Fruit fly (Drosophila melanogaster) whole organism, embryonic: Measurements from ENCODE around the gene Sec23.

Source experiments
- CG10366 ChIP-seq: fragments of 200-800 bp; sonication (Bioruptor generic); IDR thresholded peaks from 2 replicates; pipeline ENCODE4 v1.3.6; 2022; ENCODE audit warnings: missing biosample characterization, missing genetic modification characterization
- CG12299 ChIP-seq: fragments of 200-800 bp; sonication (Bioruptor generic); optimal IDR thresholded peaks from 2 replicates; lab custom pipeline; 2018; ENCODE audit warnings: missing biosample characterization, mild to moderate bottlenecking, missing genetic modification characterization
- CG12744 ChIP-seq: fragments of 200-800 bp; sonication (Bioruptor generic); optimal IDR thresholded peaks from 2 replicates; lab custom pipeline; 2016; ENCODE audit warnings: missing biosample characterization, missing genetic modification characterization
- CG14050 ChIP-seq: fragments of 200-800 bp; sonication (Bioruptor generic); IDR thresholded peaks from 3 replicates; pipeline ENCODE4 v1.3.6; 2022; ENCODE audit warnings: missing biosample characterization, missing genetic modification characterization
- CG1647 ChIP-seq: fragments of 200-800 bp; sonication (Bioruptor generic); optimal IDR thresholded peaks from 3 replicates; lab custom pipeline; 2016; ENCODE audit warnings: missing biosample characterization, missing genetic modification characterization
- CG17328 ChIP-seq: fragments of 200-800 bp; sonication (Bioruptor generic); IDR thresholded peaks from 2 replicates; pipeline ENCODE4 v1.3.6; 2022; ENCODE audit warnings: missing biosample characterization, missing genetic modification characterization
- CG2116 ChIP-seq: fragments of 200-800 bp; sonication (Bioruptor generic); optimal IDR thresholded peaks from 3 replicates; lab custom pipeline; 2018; ENCODE audit warnings: missing biosample characterization, mild to moderate bottlenecking, missing genetic modification characterization
- CG30020 ChIP-seq: fragments of 200-800 bp; optimal IDR thresholded peaks from 2 replicates; lab custom pipeline; 2019; ENCODE audit warnings: missing biosample characterization, mild to moderate bottlenecking, missing genetic modification characterization, moderate library complexity
- CG31441 ChIP-seq: fragments of 200-800 bp; sonication (Bioruptor generic); IDR thresholded peaks from 2 replicates; pipeline ENCODE4 v1.3.6; 2022; ENCODE audit warnings: missing biosample characterization, missing genetic modification characterization
- CG3847 ChIP-seq: fragments of 200-800 bp; sonication (Bioruptor generic); IDR thresholded peaks from 2 replicates; pipeline ENCODE4 v1.3.6; 2022; ENCODE audit warnings: missing biosample characterization, missing genetic modification characterization
- CG4424 ChIP-seq: fragments of 200-800 bp; sonication (Bioruptor generic); optimal IDR thresholded peaks from 3 replicates; lab custom pipeline; 2016; ENCODE audit warnings: missing biosample characterization, missing genetic modification characterization
- CG5180 ChIP-seq: fragments of 200-800 bp; sonication (Bioruptor generic); optimal IDR thresholded peaks from 3 replicates; lab custom pipeline; 2017; ENCODE audit warnings: missing biosample characterization, missing genetic modification characterization, mild to moderate bottlenecking, moderate library complexity, missing genetic modification reagents
- CG5245 ChIP-seq: fragments of 200-800 bp; sonication (Bioruptor generic); optimal IDR thresholded peaks from 3 replicates; lab custom pipeline; 2016; ENCODE audit warnings: missing biosample characterization, missing genetic modification characterization
- CG6765 ChIP-seq: fragments of 200-800 bp; sonication (Bioruptor generic); optimal IDR thresholded peaks from 3 replicates; lab custom pipeline; 2017; ENCODE audit warnings: missing biosample characterization, mild to moderate bottlenecking, missing genetic modification characterization
- CG7786 ChIP-seq: fragments of 200-800 bp; sonication (Bioruptor generic); optimal IDR thresholded peaks from 2 replicates; lab custom pipeline; 2016; ENCODE audit warnings: missing biosample characterization, missing genetic modification characterization
- CG9437 ChIP-seq: fragments of 200-800 bp; sonication (Bioruptor generic); optimal IDR thresholded peaks from 2 replicates; lab custom pipeline; 2018; ENCODE audit warnings: missing biosample characterization, mild to moderate bottlenecking, missing genetic modification characterization
- CG9609 ChIP-seq: fragments of 200-800 bp; sonication (Bioruptor generic); optimal IDR thresholded peaks from 3 replicates; lab custom pipeline; 2016; ENCODE audit warnings: missing biosample characterization, missing genetic modification characterization
- CoRest ChIP-seq: fragments of 200-800 bp; sonication (Bioruptor generic); optimal IDR thresholded peaks from 3 replicates; lab custom pipeline; 2018; ENCODE audit warnings: missing biosample characterization, mild to moderate bottlenecking, missing genetic modification characterization, moderate library complexity
- GATAe ChIP-seq: fragments of 200-800 bp; sonication (Bioruptor generic); conservative IDR thresholded peaks from 2 replicates; pipeline ENCODE4 v1.3.6; 2022; ENCODE audit warnings: missing biosample characterization, missing genetic modification characterization
- H15 ChIP-seq: fragments of 200-800 bp; sonication (Bioruptor generic); IDR thresholded peaks from 3 replicates; pipeline ENCODE4 v1.3.6; 2022; ENCODE audit warnings: missing biosample characterization, missing genetic modification characterization
- H2.0 ChIP-seq: fragments of 200-800 bp; sonication (Bioruptor generic); IDR thresholded peaks from 2 replicates; pipeline ENCODE4 v1.3.6; 2022; ENCODE audit warnings: missing biosample characterization, missing genetic modification characterization
- HLH3B ChIP-seq: fragments of 200-800 bp; sonication (Bioruptor generic); IDR thresholded peaks from 2 replicates; pipeline ENCODE4 v1.3.6; 2022; ENCODE audit warnings: missing biosample characterization, missing genetic modification characterization
- Hmr ChIP-seq: fragments of 200-800 bp; sonication (Bioruptor generic); optimal IDR thresholded peaks from 3 replicates; lab custom pipeline; 2017; ENCODE audit warnings: mild to moderate bottlenecking, missing biosample characterization, missing genetic modification reagents, missing genetic modification characterization
- Hr3 ChIP-seq: fragments of 200-800 bp; sonication (Bioruptor generic); optimal IDR thresholded peaks from 3 replicates; lab custom pipeline; 2016; ENCODE audit warnings: missing biosample characterization, missing genetic modification characterization
- Kr ChIP-seq: fragments of 200-800 bp; sonication (Bioruptor generic); optimal IDR thresholded peaks from 2 replicates; lab custom pipeline; 2017; ENCODE audit warnings: missing biosample characterization, mild to moderate bottlenecking, missing genetic modification characterization
- MBD-R2 ChIP-seq: fragments of 200-800 bp; sonication (Bioruptor generic); IDR thresholded peaks from 2 replicates; pipeline ENCODE4 v1.3.6; 2022; ENCODE audit warnings: missing biosample characterization, missing genetic modification characterization
- NC2α ChIP-seq: fragments of 200-800 bp; sonication (Bioruptor generic); optimal IDR thresholded peaks from 2 replicates; lab custom pipeline; 2016; ENCODE audit warnings: missing biosample characterization, missing genetic modification characterization
- Nf-YB ChIP-seq: fragments of 200-800 bp; sonication (Bioruptor generic); optimal IDR thresholded peaks from 3 replicates; lab custom pipeline; 2019; ENCODE audit warnings: missing biosample characterization, mild to moderate bottlenecking, missing genetic modification characterization, moderate library complexity
- Nf-YC ChIP-seq: fragments of 200-800 bp; optimal IDR thresholded peaks from 3 replicates; lab custom pipeline; 2019; ENCODE audit warnings: missing biosample characterization, mild to moderate bottlenecking, missing genetic modification characterization, moderate library complexity
- Oaz ChIP-seq: fragments of 200-800 bp; sonication (Bioruptor generic); IDR thresholded peaks from 2 replicates; pipeline ENCODE4 v1.3.6; 2022; ENCODE audit warnings: missing biosample characterization, missing genetic modification characterization
- Ravus ChIP-seq: fragments of 200-800 bp; sonication (Bioruptor generic); IDR thresholded peaks from 2 replicates; pipeline ENCODE4 v1.3.6; 2022; ENCODE audit warnings: missing biosample characterization, missing genetic modification characterization
- Sry-δ ChIP-seq: fragments of 200-800 bp; sonication (Bioruptor generic); optimal IDR thresholded peaks from 2 replicates; lab custom pipeline; 2016; ENCODE audit warnings: missing biosample characterization, missing genetic modification characterization
- Vsx1 ChIP-seq: fragments of 200-800 bp; sonication (Bioruptor generic); optimal IDR thresholded peaks from 2 replicates; lab custom pipeline; 2017; ENCODE audit warnings: missing biosample characterization, mild to moderate bottlenecking, missing genetic modification characterization, missing genetic modification reagents
- abd-A ChIP-seq: fragments of 200-800 bp; sonication (Bioruptor generic); optimal IDR thresholded peaks from 3 replicates; lab custom pipeline; 2019; ENCODE audit warnings: missing biosample characterization, mild to moderate bottlenecking, missing genetic modification characterization, moderate library complexity
- ems ChIP-seq: fragments of 200-800 bp; sonication (Bioruptor generic); optimal IDR thresholded peaks from 3 replicates; lab custom pipeline; 2016; ENCODE audit warnings: missing biosample characterization, missing genetic modification characterization
- esg ChIP-seq: fragments of 200-800 bp; sonication (Bioruptor generic); conservative IDR thresholded peaks from 2 replicates; pipeline ENCODE4 v1.3.6; 2022; ENCODE audit warnings: missing biosample characterization, missing genetic modification characterization
- eve ChIP-seq, 2 experiments: fragments of >200 bp; optimal IDR thresholded peaks; 2 replicates each; lab custom pipeline; 2017; ENCODE audit warnings: missing biosample characterization in 2 of 2, missing genetic modification characterization in 2 of 2
- exex ChIP-seq: fragments of 200-800 bp; sonication (Bioruptor generic); optimal IDR thresholded peaks from 4 replicates; lab custom pipeline; 2018; ENCODE audit warnings: missing biosample characterization, mild to moderate bottlenecking, missing genetic modification characterization, moderate library complexity
- grau ChIP-seq: fragments of 200-800 bp; optimal IDR thresholded peaks from 3 replicates; lab custom pipeline; 2019; ENCODE audit warnings: missing biosample characterization, mild to moderate bottlenecking, missing genetic modification characterization, moderate library complexity
- h ChIP-seq: fragments of >200 bp; optimal IDR thresholded peaks from 2 replicates; lab custom pipeline; 2017
- hb ChIP-seq: fragments of 200-800 bp; sonication (Bioruptor generic); IDR thresholded peaks from 3 replicates; pipeline ENCODE4 v1.3.6; 2022; ENCODE audit warnings: missing biosample characterization, missing genetic modification characterization; ENCODE audit not compliant: partially characterized antibody
- lilli ChIP-seq: fragments of 200-800 bp; sonication (Bioruptor generic); optimal IDR thresholded peaks from 3 replicates; lab custom pipeline; 2016; ENCODE audit warnings: missing biosample characterization, missing genetic modification characterization
- mirr ChIP-seq: fragments of 200-800 bp; sonication (Bioruptor generic); optimal IDR thresholded peaks from 3 replicates; lab custom pipeline; 2018; ENCODE audit warnings: missing biosample characterization, mild to moderate bottlenecking, missing genetic modification characterization
- pb ChIP-seq: fragments of 200-800 bp; sonication (Bioruptor generic); optimal IDR thresholded peaks from 3 replicates; lab custom pipeline; 2016; ENCODE audit warnings: missing biosample characterization, missing genetic modification characterization
- repo ChIP-seq: fragments of 200-800 bp; sonication (Bioruptor generic); optimal IDR thresholded peaks from 2 replicates; lab custom pipeline; 2016; ENCODE audit warnings: missing biosample characterization, missing genetic modification characterization
- so ChIP-seq: fragments of 200-800 bp; sonication (Bioruptor generic); IDR thresholded peaks from 3 replicates; pipeline ENCODE4 v1.3.6; 2022; ENCODE audit warnings: missing biosample characterization, missing genetic modification characterization
- tgo ChIP-seq: fragments of 200-800 bp; sonication (Bioruptor generic); IDR thresholded peaks from 3 replicates; pipeline ENCODE4 v1.3.6; 2022; ENCODE audit warnings: missing biosample characterization, missing genetic modification characterization
- trh ChIP-seq: fragments of 200-800 bp; sonication (Bioruptor generic); optimal IDR thresholded peaks from 2 replicates; lab custom pipeline; 2016; ENCODE audit warnings: missing biosample characterization, missing genetic modification characterization
- ttk ChIP-seq: fragments of 200-800 bp; sonication (Bioruptor generic); IDR thresholded peaks from 2 replicates; pipeline ENCODE4 v2.1.2; 2022; ENCODE audit warnings: missing biosample characterization, missing genetic modification characterization
- unpg ChIP-seq: fragments of 200-800 bp; sonication (Bioruptor generic); optimal IDR thresholded peaks from 3 replicates; lab custom pipeline; 2018; ENCODE audit warnings: missing biosample characterization, mild to moderate bottlenecking, missing genetic modification characterization, moderate library complexity

Gene Sec23

dm6 chr3R:5686049-5686757, 37.3 kb downstream of the Sec23 start (continued):
- TF ChIP-seq exex (tag; lab: Kevin White, UChicago) (no peak), Hmr (GFP tag; lab: Kevin White, UChicago) (peak; percentile 44), CG12744 (GFP tag; lab: Kevin White, UChicago) (no peak), ttk (GFP tag; lab: Robert Waterston, UW) (peak; percentile 53), CG9437 (GFP tag; lab: Kevin White, UChicago) (peak; percentile 26), Oaz (GFP tag; lab: Robert Waterston, UW) (0 out of 2 replicates have a peak, but pooled peaks have one; percentile 16), grau (tag; lab: Kevin White, UChicago) (peak; percentile 94), hb (GFP tag; lab: Robert Waterston, UW) (no peak), tgo (GFP tag; lab: Robert Waterston, UW) (peak; percentile 56; the same call in 2 of the 3 replicates), Kr (no peak), Vsx1 (GFP tag; lab: Kevin White, UChicago) (peak; percentile 15), CoRest (peak; percentile 49), Nf-YB (GFP tag; lab: Kevin White, UChicago) (no peak), CG30020 (tag; lab: Kevin White, UChicago) (no peak), repo (GFP tag; lab: Kevin White, UChicago) (peak; percentile 37), CG3847 (GFP tag; lab: Robert Waterston, UW) (no peak), trh (GFP tag; lab: Kevin White, UChicago) (no peak), GATAe (GFP tag; lab: Robert Waterston, UW) (no peak), CG12299 (tag; lab: Kevin White, UChicago) (peak; percentile 51), Ravus (no peak), CG9609 (GFP tag; lab: Kevin White, UChicago) (peak; percentile 38), CG2116 (GFP tag; lab: Kevin White, UChicago) (no peak), ems (peak; percentile 9), NC2α (GFP tag; lab: Kevin White, UChicago) (no peak), CG14050 (peak; percentile 36; the same call in 1 of the 3 replicates), CG6765 (GFP tag; lab: Kevin White, UChicago) (no peak), H15 (GFP tag; lab: Robert Waterston, UW) (0 out of 3 replicates have a peak, but pooled peaks have one; percentile 9), MBD-R2 (GFP tag; lab: Robert Waterston, UW) (peak; percentile 11; the same call in 1 of the 2 replicates), Hr3 (GFP tag; lab: Kevin White, UChicago) (peak; percentile 24), CG31441 (GFP tag; lab: Robert Waterston, UW) (peak; percentile 64), Sry-δ (GFP tag; lab: Kevin White, UChicago) (no peak), mirr (GFP tag; lab: Kevin White, UChicago) (no peak), CG1647 (peak; percentile 2), lilli (GFP tag; lab: Kevin White, UChicago) (peak; percentile 51), so (0 out of 3 replicates have a peak, but pooled peaks have one; percentile 30), abd-A (tag; lab: Kevin White, UChicago) (no peak), H2.0 (GFP tag; lab: Robert Waterston, UW) (peak; percentile 39; the same call in 1 of the 2 replicates), CG17328 (0 out of 2 replicates have a peak, but pooled peaks have one; percentile 31), CG5180 (GFP tag; lab: Kevin White, UChicago) (peak; percentile 5), HLH3B (peak; percentile 47; the same call in 1 of the 2 replicates), esg (GFP tag; lab: Robert Waterston, UW) (peak; percentile 25; the same call in 1 of the 2 replicates), unpg (GFP tag; lab: Kevin White, UChicago) (peak; percentile 58), Nf-YC (tag; lab: Kevin White, UChicago) (peak; percentile 7), pb (no peak), h (lab: Kevin White, UChicago) (no peak), eve (GFP tag; optimal IDR thresholded peaks at IDR 0.05; lab: Kevin White, UChicago) (no peak), CG10366 (GFP tag; lab: Robert Waterston, UW) (peak; percentile 52), CG4424 (GFP tag; lab: Kevin White, UChicago) (peak; percentile 24), CG7786 (GFP tag; lab: Kevin White, UChicago) (peak; percentile 10), CG5245 (no peak)
